Fruit fly (Drosophila melanogaster) whole organism, embryonic: ENCODE data around the gene Ythdf.

ENCODE experiments used
- CG10147 ChIP-seq: fragments of 200-800 bp; sonication (Bioruptor generic); optimal IDR thresholded peaks from 2 replicates; lab custom pipeline; 2019; ENCODE audit warnings: missing biosample characterization, mild to moderate bottlenecking, missing genetic modification characterization, moderate library complexity
- CG10462 ChIP-seq: fragments of 200-800 bp; sonication (Bioruptor generic); optimal IDR thresholded peaks from 2 replicates; lab custom pipeline; 2016; ENCODE audit warnings: missing biosample characterization, missing genetic modification characterization
- CG10654 ChIP-seq: fragments of 200-800 bp; sonication (Bioruptor generic); optimal IDR thresholded peaks from 2 replicates; lab custom pipeline; 2016; ENCODE audit warnings: missing biosample characterization, missing genetic modification characterization
- CG12744 ChIP-seq: fragments of 200-800 bp; sonication (Bioruptor generic); optimal IDR thresholded peaks from 2 replicates; lab custom pipeline; 2016; ENCODE audit warnings: missing biosample characterization, missing genetic modification characterization
- CG14710 ChIP-seq: fragments of 200-800 bp; sonication (Bioruptor generic); optimal IDR thresholded peaks from 3 replicates; lab custom pipeline; 2019; ENCODE audit warnings: missing biosample characterization, mild to moderate bottlenecking, missing genetic modification characterization, moderate library complexity
- CG1602 ChIP-seq: fragments of 200-800 bp; sonication (Bioruptor generic); optimal IDR thresholded peaks from 3 replicates; lab custom pipeline; 2016; ENCODE audit warnings: missing biosample characterization, missing genetic modification characterization
- CG17802 ChIP-seq: fragments of 200-800 bp; sonication (Bioruptor generic); optimal IDR thresholded peaks from 2 replicates; lab custom pipeline; 2018; ENCODE audit warnings: missing biosample characterization, mild to moderate bottlenecking, missing genetic modification characterization, moderate library complexity
- CG18011 ChIP-seq: fragments of 200-800 bp; sonication (Bioruptor generic); optimal IDR thresholded peaks from 2 replicates; lab custom pipeline; 2017; ENCODE audit warnings: missing biosample characterization, missing genetic modification characterization, mild to moderate bottlenecking, moderate library complexity, missing genotype
- CG18764 ChIP-seq: fragments of 200-800 bp; sonication (Bioruptor generic); optimal IDR thresholded peaks from 3 replicates; lab custom pipeline; 2016; ENCODE audit warnings: missing biosample characterization, missing genetic modification characterization
- CG30020 ChIP-seq: fragments of 200-800 bp; optimal IDR thresholded peaks from 2 replicates; lab custom pipeline; 2019; ENCODE audit warnings: missing biosample characterization, mild to moderate bottlenecking, missing genetic modification characterization, moderate library complexity
- CG30403 ChIP-seq: fragments of 200-800 bp; sonication (Bioruptor generic); optimal IDR thresholded peaks from 3 replicates; lab custom pipeline; 2016; ENCODE audit warnings: missing biosample characterization, missing genetic modification characterization
- CG33213 ChIP-seq: fragments of 200-800 bp; sonication (Bioruptor generic); optimal IDR thresholded peaks from 3 replicates; lab custom pipeline; 2016; ENCODE audit warnings: missing biosample characterization, missing genetic modification characterization
- CG33557 ChIP-seq: fragments of 200-800 bp; sonication (Bioruptor generic); optimal IDR thresholded peaks from 2 replicates; lab custom pipeline; 2019; ENCODE audit warnings: missing biosample characterization, mild to moderate bottlenecking, missing genetic modification characterization, moderate library complexity
- CG6175 ChIP-seq: fragments of 200-800 bp; sonication (Bioruptor generic); IDR thresholded peaks from 3 replicates; pipeline ENCODE4 v1.3.6; 2022; ENCODE audit warnings: missing biosample characterization, missing genetic modification characterization
- CG8478 ChIP-seq: fragments of >200 bp; optimal IDR thresholded peaks from 2 replicates; lab custom pipeline; 2018
- CG9727 ChIP-seq: fragments of 200-800 bp; sonication (Bioruptor generic); optimal IDR thresholded peaks from 3 replicates; lab custom pipeline; 2017; ENCODE audit warnings: missing biosample characterization, mild to moderate bottlenecking, missing genetic modification characterization
- CG9797 ChIP-seq: fragments of 200-800 bp; sonication (Bioruptor generic); optimal IDR thresholded peaks from 3 replicates; lab custom pipeline; 2018; ENCODE audit warnings: missing biosample characterization, mild to moderate bottlenecking, missing genetic modification characterization
- CG9817 ChIP-seq: fragments of 200-800 bp; sonication (Bioruptor generic); optimal IDR thresholded peaks from 2 replicates; lab custom pipeline; 2018; ENCODE audit warnings: missing biosample characterization, mild to moderate bottlenecking, missing genetic modification characterization, moderate library complexity
- CTCF ChIP-seq: fragments of 200-800 bp; sonication (Bioruptor generic); optimal IDR thresholded peaks from 2 replicates; lab custom pipeline; 2017; ENCODE audit warnings: missing biosample characterization, mild to moderate bottlenecking, missing genetic modification characterization, moderate library complexity
- Camta ChIP-seq: fragments of 200-800 bp; sonication (Bioruptor generic); optimal IDR thresholded peaks from 2 replicates; lab custom pipeline; 2016; ENCODE audit warnings: missing biosample characterization, missing genetic modification characterization
- D19A ChIP-seq: fragments of 200-800 bp; optimal IDR thresholded peaks from 3 replicates; lab custom pipeline; 2019; ENCODE audit warnings: missing biosample characterization, mild to moderate bottlenecking, missing genetic modification characterization, moderate library complexity
- D19B ChIP-seq: fragments of 200-800 bp; sonication (Bioruptor generic); optimal IDR thresholded peaks from 2 replicates; lab custom pipeline; 2017; ENCODE audit warnings: missing biosample characterization, mild to moderate bottlenecking, missing genetic modification characterization
- ERR ChIP-seq: fragments of 200-800 bp; sonication (Bioruptor generic); optimal IDR thresholded peaks from 2 replicates; lab custom pipeline; 2016; ENCODE audit warnings: missing biosample characterization, missing genetic modification characterization
- Ets65A ChIP-seq: fragments of 200-800 bp; sonication (Bioruptor generic); peaks from one replicate; lab custom pipeline; 2016; ENCODE audit warnings: missing biosample characterization, missing genetic modification characterization
- MESR4 ChIP-seq: fragments of 200-800 bp; sonication (Bioruptor generic); optimal IDR thresholded peaks from 2 replicates; lab custom pipeline; 2018; ENCODE audit warnings: missing biosample characterization, mild to moderate bottlenecking, missing genetic modification characterization, moderate library complexity
- Myb ChIP-seq: fragments of 200-800 bp; sonication (Bioruptor generic); optimal IDR thresholded peaks from 2 replicates; lab custom pipeline; 2016; ENCODE audit warnings: missing biosample characterization, missing genetic modification characterization
- Neu2 ChIP-seq: fragments of 200-800 bp; sonication (Bioruptor generic); optimal IDR thresholded peaks from 3 replicates; lab custom pipeline; 2016; ENCODE audit warnings: missing biosample characterization, missing genetic modification characterization, borderline replicate concordance
- Oaz ChIP-seq: fragments of 200-800 bp; sonication (Bioruptor generic); IDR thresholded peaks from 2 replicates; pipeline ENCODE4 v1.3.6; 2022; ENCODE audit warnings: missing biosample characterization, missing genetic modification characterization
- Pdp1 ChIP-seq, 2 experiments: fragments of 200-800 bp; sonication (Bioruptor generic); optimal IDR thresholded peaks; 3 replicates each; lab custom pipeline; 2016; ENCODE audit warnings: missing biosample characterization in 2 of 2, missing genetic modification characterization in 2 of 2, mild to moderate bottlenecking in 1 of 2, moderate library complexity in 1 of 2
- Ssrp ChIP-seq: fragments of 200-800 bp; sonication (Bioruptor generic); optimal IDR thresholded peaks from 2 replicates; lab custom pipeline; 2018; ENCODE audit warnings: missing biosample characterization, mild to moderate bottlenecking, missing genetic modification characterization, moderate library complexity
- Stat92E ChIP-seq, 3 experiments: fragments of >200 bp in 2 of 3; fragments of 200-800 bp in 1 of 3; sonication (Bioruptor generic) in 1 of 3; optimal IDR thresholded peaks; 2 replicates each; lab custom pipeline; 2017 to 2019; ENCODE audit warnings: missing biosample characterization in 3 of 3, missing genetic modification characterization in 3 of 3, mild to moderate bottlenecking in 1 of 3, moderate library complexity in 1 of 3
- Trl ChIP-seq, 3 experiments: fragments of >200 bp in 2 of 3; fragments of 200-800 bp in 1 of 3; sonication (Bioruptor generic) in 1 of 3; optimal IDR thresholded peaks; 2 replicates in 1 of 3; 3 replicates in 2 of 3; lab custom pipeline; 2016 to 2017; ENCODE audit warnings: missing biosample characterization in 1 of 3, missing genetic modification characterization in 1 of 3
- Xrp1 ChIP-seq: fragments of 200-800 bp; sonication (Bioruptor generic); IDR thresholded peaks from 2 replicates; pipeline ENCODE4 v1.3.6; 2022; ENCODE audit warnings: missing biosample characterization, missing genetic modification characterization
- dysf ChIP-seq: fragments of 200-800 bp; sonication (Bioruptor generic); IDR thresholded peaks from 3 replicates; pipeline ENCODE4 v1.3.6; 2022; ENCODE audit warnings: missing biosample characterization, missing genetic modification characterization
- fd102C ChIP-seq: fragments of 200-800 bp; sonication (Bioruptor generic); optimal IDR thresholded peaks from 2 replicates; lab custom pipeline; 2018; ENCODE audit warnings: missing biosample characterization, mild to moderate bottlenecking, missing genetic modification characterization, moderate library complexity
- gsb-n ChIP-seq: fragments of 200-800 bp; sonication (Bioruptor generic); optimal IDR thresholded peaks from 3 replicates; lab custom pipeline; 2018; ENCODE audit warnings: missing biosample characterization, mild to moderate bottlenecking, missing genetic modification characterization
- hth ChIP-seq: fragments of >200 bp; optimal IDR thresholded peaks from 2 replicates; lab custom pipeline; 2017; ENCODE audit warnings: inconsistent platforms
- ind ChIP-seq: fragments of 200-800 bp; sonication (Bioruptor generic); optimal IDR thresholded peaks from 3 replicates; lab custom pipeline; 2016; ENCODE audit warnings: missing biosample characterization, missing genetic modification characterization
- nerfin-1 ChIP-seq: fragments of 200-800 bp; sonication (Bioruptor generic); optimal IDR thresholded peaks from 3 replicates; lab custom pipeline; 2019; ENCODE audit warnings: missing biosample characterization, mild to moderate bottlenecking, missing genetic modification characterization, moderate library complexity
- pum ChIP-seq: fragments of 200-800 bp; sonication (Bioruptor generic); optimal IDR thresholded peaks from 2 replicates; lab custom pipeline; 2016; ENCODE audit warnings: missing biosample characterization, missing genetic modification characterization
- pzg ChIP-seq: fragments of 200-800 bp; sonication (Bioruptor generic); optimal IDR thresholded peaks from 3 replicates; lab custom pipeline; 2018; ENCODE audit warnings: missing biosample characterization, mild to moderate bottlenecking, missing genetic modification characterization, moderate library complexity
- repo ChIP-seq: fragments of 200-800 bp; sonication (Bioruptor generic); optimal IDR thresholded peaks from 2 replicates; lab custom pipeline; 2016; ENCODE audit warnings: missing biosample characterization, missing genetic modification characterization
- ro ChIP-seq: fragments of 200-800 bp; sonication (Bioruptor generic); IDR thresholded peaks from 2 replicates; pipeline ENCODE4 v1.3.6; 2022; ENCODE audit warnings: missing biosample characterization, missing genetic modification characterization
- schlank ChIP-seq: fragments of 200-800 bp; sonication (Bioruptor generic); optimal IDR thresholded peaks from 2 replicates; lab custom pipeline; 2018; ENCODE audit warnings: missing biosample characterization, mild to moderate bottlenecking, missing genetic modification characterization
- sim ChIP-seq: fragments of 200-800 bp; sonication (Bioruptor generic); IDR thresholded peaks from 2 replicates; pipeline ENCODE4 v1.3.6; 2022; ENCODE audit warnings: missing biosample characterization, missing genetic modification characterization
- tap ChIP-seq: fragments of 200-800 bp; optimal IDR thresholded peaks from 3 replicates; lab custom pipeline; 2019; ENCODE audit warnings: missing biosample characterization, mild to moderate bottlenecking, missing genetic modification characterization, moderate library complexity
- tll ChIP-seq, 2 experiments: fragments of 200-800 bp in 1 of 2; fragments of >200 bp in 1 of 2; sonication (Bioruptor generic) in 1 of 2; optimal IDR thresholded peaks; 2 replicates each; lab custom pipeline; 2017 to 2019; ENCODE audit warnings: missing biosample characterization in 2 of 2, missing genetic modification characterization in 2 of 2, mild to moderate bottlenecking in 1 of 2, moderate library complexity in 1 of 2
- unpg ChIP-seq: fragments of 200-800 bp; sonication (Bioruptor generic); optimal IDR thresholded peaks from 3 replicates; lab custom pipeline; 2018; ENCODE audit warnings: missing biosample characterization, mild to moderate bottlenecking, missing genetic modification characterization, moderate library complexity
- zf30C ChIP-seq: fragments of 200-800 bp; sonication (Bioruptor generic); optimal IDR thresholded peaks from 3 replicates; lab custom pipeline; 2018; ENCODE audit warnings: missing biosample characterization, mild to moderate bottlenecking, missing genetic modification characterization
- zfh2 ChIP-seq: fragments of 200-800 bp; sonication (Bioruptor generic); optimal IDR thresholded peaks from 2 replicates; lab custom pipeline; 2016; ENCODE audit warnings: missing biosample characterization, missing genetic modification characterization

The Ythdf gene

dm6 chr3R:25054451-25055188 is 15.6 kb upstream of the Ythdf start, which contains the start of gene CG31109 (continued):
- TF ChIP-seq CG8478 (lab: Kevin White, UChicago) (no peak), tll (GFP tag; optimal IDR thresholded peaks at IDR 0.05; lab: Kevin White, UChicago) (no peak), sim (GFP tag; lab: Robert Waterston, UW) (no peak), CG10654 (GFP tag; lab: Kevin White, UChicago) (no peak), CG9727 (GFP tag; lab: Kevin White, UChicago) (peak; percentile 2), Neu2 (GFP tag; lab: Kevin White, UChicago) (no peak), ERR (GFP tag; lab: Kevin White, UChicago) (no peak), CG30020 (tag; lab: Kevin White, UChicago) (peak; percentile 92), CG18764 (no peak), ind (GFP tag; lab: Kevin White, UChicago) (peak; percentile 25), fd102C (GFP tag; lab: Kevin White, UChicago) (no peak), pum (GFP tag; lab: Kevin White, UChicago) (peak; percentile 26), CG10147 (peak; percentile 40), Stat92E (GFP tag; optimal IDR thresholded peaks at IDR 0.05; lab: Kevin White, UChicago) (no peak), CTCF (GFP tag; lab: Kevin White, UChicago) (no peak), CG1602 (GFP tag; lab: Kevin White, UChicago) (no peak), CG30403 (peak; percentile 18), Camta (GFP tag; lab: Kevin White, UChicago) (no peak), CG18011 (GFP tag; lab: Kevin White, UChicago) (peak; percentile 8), CG33557 (GFP tag; lab: Kevin White, UChicago) (no peak), zfh2 (GFP tag; lab: Kevin White, UChicago) (peak; percentile 28), Pdp1 (GFP tag; optimal IDR thresholded peaks at IDR 0.05; lab: Kevin White, UChicago) (peak in 1 of 2 experiments; percentile 26), Oaz (GFP tag; lab: Robert Waterston, UW) (no peak), hth (lab: Kevin White, UChicago) (no peak), gsb-n (no peak), Ets65A (GFP tag; lab: Kevin White, UChicago) (no peak), repo (GFP tag; lab: Kevin White, UChicago) (no peak), Xrp1 (0 out of 2 replicates have a peak, but pooled peaks have one; percentile 8), Myb (peak; percentile 86), pzg (GFP tag; lab: Kevin White, UChicago) (peak; percentile 77), tap (tag; lab: Kevin White, UChicago) (no peak), zf30C (peak; percentile 19), CG9797 (peak; percentile 27), unpg (GFP tag; lab: Kevin White, UChicago) (no peak), CG10462 (GFP tag; lab: Kevin White, UChicago) (no peak), CG33213 (GFP tag; lab: Kevin White, UChicago) (no peak), MESR4 (GFP tag; lab: Kevin White, UChicago) (peak; percentile 79), nerfin-1 (tag; lab: Kevin White, UChicago) (peak; percentile 2), Ssrp (tag; lab: Kevin White, UChicago) (no peak), CG12744 (GFP tag; lab: Kevin White, UChicago) (no peak), ro (GFP tag; lab: Robert Waterston, UW) (no peak), CG17802 (tag; lab: Kevin White, UChicago) (no peak), dysf (GFP tag; lab: Robert Waterston, UW) (no peak), D19B (GFP tag; lab: Kevin White, UChicago) (no peak), Trl (optimal IDR thresholded peaks at IDR 0.05; lab: Kevin White, UChicago) (no peak), Trl (GFP tag; optimal IDR thresholded peaks at IDR 0.05; lab: Kevin White, UChicago) (peak; percentile 33), D19A (tag; lab: Kevin White, UChicago) (peak; percentile 1), CG6175 (GFP tag; lab: Robert Waterston, UW) (no peak), CG14710 (tag; lab: Kevin White, UChicago) (peak; percentile 70), schlank (tag; lab: Kevin White, UChicago) (no peak), CG9817 (peak; percentile 6)
